Worm (Caenorhabditis elegans) whole organism, L3 larva: ENCODE results near the gene syx-3.
A peak's percentile ranks its signal among the peaks of the same experiment; 100 is the strongest.

ENCODE experiments used
- R02D3.7 ChIP-seq: fragments of 150-350 bp; optimal IDR thresholded peaks from 2 replicates; lab custom pipeline; 2014; ENCODE audit warnings: missing biosample characterization, missing genetic modification characterization
- ZK546.5 ChIP-seq: sonication (generic microtip); optimal IDR thresholded peaks from 2 replicates; lab custom pipeline; 2017; ENCODE audit warnings: missing biosample characterization, missing genetic modification characterization
- aly-2 ChIP-seq: fragments of 150-350 bp; optimal IDR thresholded peaks from 2 replicates; lab custom pipeline; 2014; ENCODE audit warnings: missing biosample characterization, missing genetic modification characterization
- ama-1 ChIP-seq: fragments of 150-350 bp; optimal IDR thresholded peaks from 2 replicates; lab custom pipeline; 2018
- ceh-16 ChIP-seq: sonication (generic microtip); optimal IDR thresholded peaks from 2 replicates; lab custom pipeline; 2017; ENCODE audit warnings: missing biosample characterization, missing genetic modification characterization
- ceh-28 ChIP-seq: fragments of 150-350 bp; optimal IDR thresholded peaks from 2 replicates; lab custom pipeline; 2014; ENCODE audit warnings: missing biosample characterization, missing genetic modification reagents, missing genetic modification characterization
- ceh-82 ChIP-seq: fragments of 150-350 bp; optimal IDR thresholded peaks from 2 replicates; lab custom pipeline; 2014; ENCODE audit warnings: missing biosample characterization, missing genetic modification characterization
- daf-12 ChIP-seq: fragments of 150-350 bp; optimal IDR thresholded peaks from 2 replicates; lab custom pipeline; 2014; ENCODE audit warnings: missing biosample characterization, missing genetic modification reagents, missing genetic modification characterization
- egl-5 ChIP-seq: fragments of 150-350 bp; optimal IDR thresholded peaks from 2 replicates; lab custom pipeline; 2017; ENCODE audit warnings: missing biosample characterization, missing genetic modification reagents, missing genetic modification characterization, inconsistent platforms
- elt-1 ChIP-seq: fragments of 150-350 bp; optimal IDR thresholded peaks from 2 replicates; lab custom pipeline; 2014; ENCODE audit warnings: missing biosample characterization, missing genetic modification characterization
- elt-2 ChIP-seq: sonication (generic microtip); optimal IDR thresholded peaks from 2 replicates; lab custom pipeline; 2016; ENCODE audit warnings: missing genetic modification reagents, mild to moderate bottlenecking, missing genetic modification characterization, missing compliant biosample characterization
- elt-3 ChIP-seq, 3 experiments: fragments of 150-350 bp in 1 of 3; sonication (generic microtip) in 2 of 3; optimal IDR thresholded peaks; 2 replicates in 2 of 3; 4 replicates in 1 of 3; lab custom pipeline; 2014 to 2017; ENCODE audit warnings: missing biosample characterization in 3 of 3, missing genetic modification characterization in 3 of 3
- fkh-10 ChIP-seq: sonication (generic microtip); optimal IDR thresholded peaks from 2 replicates; lab custom pipeline; 2017; ENCODE audit warnings: missing biosample characterization, missing genetic modification reagents, missing genetic modification characterization
- fos-1 ChIP-seq: fragments of 150-350 bp; optimal IDR thresholded peaks from 2 replicates; lab custom pipeline; 2014; ENCODE audit warnings: missing biosample characterization, missing genetic modification characterization
- hmg-11 ChIP-seq: sonication (generic microtip); optimal IDR thresholded peaks from 2 replicates; lab custom pipeline; 2016; ENCODE audit warnings: missing genetic modification characterization, missing compliant biosample characterization
- jun-1 ChIP-seq: fragments of 150-350 bp; optimal IDR thresholded peaks from 2 replicates; lab custom pipeline; 2014; ENCODE audit warnings: missing biosample characterization, missing genetic modification reagents, missing genetic modification characterization
- lin-15B ChIP-seq: fragments of 150-350 bp; optimal IDR thresholded peaks from 2 replicates; lab custom pipeline; 2014; ENCODE audit warnings: missing biosample characterization, missing genetic modification characterization
- lin-39 ChIP-seq: fragments of 150-350 bp; optimal IDR thresholded peaks from 2 replicates; lab custom pipeline; 2018; ENCODE audit warnings: missing biosample characterization, missing genetic modification reagents, missing genetic modification characterization
- mml-1 ChIP-seq: fragments of 150-350 bp; sonication (generic microtip); optimal IDR thresholded peaks from 3 replicates; lab custom pipeline; 2014; ENCODE audit warnings: missing biosample characterization, missing genetic modification characterization
- nhr-11 ChIP-seq: fragments of 150-350 bp; optimal IDR thresholded peaks from 2 replicates; lab custom pipeline; 2014; ENCODE audit warnings: missing biosample characterization, missing genetic modification characterization
- nhr-12 ChIP-seq: fragments of 150-350 bp; optimal IDR thresholded peaks from 2 replicates; lab custom pipeline; 2014; ENCODE audit warnings: missing biosample characterization, missing genetic modification characterization
- nhr-23 ChIP-seq: fragments of 150-350 bp; optimal IDR thresholded peaks from 2 replicates; lab custom pipeline; 2014; ENCODE audit warnings: missing biosample characterization, missing genetic modification reagents, missing genetic modification characterization
- nhr-237 ChIP-seq: fragments of 150-350 bp; optimal IDR thresholded peaks from 2 replicates; lab custom pipeline; 2014; ENCODE audit warnings: missing biosample characterization, missing genetic modification characterization
- nhr-25 ChIP-seq: sonication (generic microtip); optimal IDR thresholded peaks from 2 replicates; lab custom pipeline; 2017; ENCODE audit warnings: missing biosample characterization, missing genetic modification characterization
- nhr-43 ChIP-seq: sonication (generic microtip); optimal IDR thresholded peaks from 2 replicates; lab custom pipeline; 2016; ENCODE audit warnings: mild to moderate bottlenecking, missing genetic modification characterization, missing compliant biosample characterization; ENCODE audit not compliant: poor library complexity, severe bottlenecking
- nhr-67 ChIP-seq: fragments of 150-350 bp; optimal IDR thresholded peaks from 2 replicates; lab custom pipeline; 2014; ENCODE audit warnings: missing biosample characterization, missing genetic modification characterization
- nhr-76 ChIP-seq: fragments of 150-350 bp; sonication (generic microtip); optimal IDR thresholded peaks from 5 replicates; lab custom pipeline; 2014; ENCODE audit warnings: missing biosample characterization, missing genetic modification characterization
- nhr-77 ChIP-seq: fragments of 150-350 bp; optimal IDR thresholded peaks from 2 replicates; lab custom pipeline; 2014; ENCODE audit warnings: missing biosample characterization, missing genetic modification characterization
- pha-4 ChIP-seq: fragments of 150-350 bp; optimal IDR thresholded peaks from 2 replicates; lab custom pipeline; 2014; ENCODE audit warnings: missing biosample characterization, missing genetic modification reagents, missing genetic modification characterization
- pqm-1 ChIP-seq: fragments of 150-350 bp; optimal IDR thresholded peaks from 2 replicates; lab custom pipeline; 2017; ENCODE audit warnings: missing biosample characterization, missing genetic modification characterization, inconsistent platforms
- skn-1 ChIP-seq: fragments of 150-350 bp; optimal IDR thresholded peaks from 2 replicates; lab custom pipeline; 2014; ENCODE audit warnings: missing biosample characterization, missing genetic modification characterization
- tbx-2 ChIP-seq: sonication (generic microtip); optimal IDR thresholded peaks from 2 replicates; lab custom pipeline; 2016; ENCODE audit warnings: mild to moderate bottlenecking, missing genetic modification characterization, missing compliant biosample characterization
- unc-39 ChIP-seq: sonication (generic microtip); optimal IDR thresholded peaks from 4 replicates; lab custom pipeline; 2017; ENCODE audit warnings: missing biosample characterization, missing genetic modification characterization
- unc-62 ChIP-seq: fragments of 150-350 bp; sonication (generic microtip); optimal IDR thresholded peaks from 4 replicates; lab custom pipeline; 2014; ENCODE audit warnings: missing biosample characterization, missing genetic modification reagents, missing genetic modification characterization
- ztf-11 ChIP-seq: fragments of 150-350 bp; optimal IDR thresholded peaks from 2 replicates; lab custom pipeline; 2014; ENCODE audit warnings: missing biosample characterization, missing genetic modification characterization

Gene syx-3

ce11 chrX:5337959-5338358, 10.9 kb upstream of the syx-3 start, which contains the start of gene C26B9.3:
Gene C26B9.3 (plus strand): TSS chrX:5338301.
- TF ChIP-seq ceh-82 (tag; lab: Kevin White, UChicago) = no peak
- peak; percentile 40 for TF ChIP-seq nhr-25
- TF ChIP-seq ceh-16 (tag; lab: Kevin White, UChicago) = no peak
- TF ChIP-seq hmg-11 = peak; percentile 18
- no peak for TF ChIP-seq nhr-12
- peak; percentile 51 for TF ChIP-seq nhr-23
- TF ChIP-seq elt-3 (tag; optimal IDR thresholded peaks at IDR 0.05; lab: Kevin White, UChicago) = no peak
- TF ChIP-seq nhr-77 (tag; lab: Kevin White, UChicago) = no peak
- TF ChIP-seq ama-1 (lab: Kevin White, UChicago) = no peak
- no peak for TF ChIP-seq elt-1 (tag; lab: Kevin White, UChicago)
- TF ChIP-seq unc-39 = no peak

- TF ChIP-seq daf-12 (no peak), elt-3 (tag; optimal IDR thresholded peaks at IDR 0.05; lab: Kevin White, UChicago) (peak in 1 of 3 experiments; percentile 62), unc-62 (GFP tag; lab: Kevin White, UChicago) (peak; percentile 88), mml-1 (tag; lab: Kevin White, UChicago) (no peak), nhr-25 (peak; percentile 90), egl-5 (tag; lab: Kevin White, UChicago) (no peak), lin-15B (tag; lab: Kevin White, UChicago) (no peak), nhr-43 (tag; lab: Kevin White, UChicago) (peak; percentile 36), ama-1 (lab: Kevin White, UChicago) (no peak)
- TF ChIP-seq, all 47 proteins: peak for 4
These were observed 9.5 kb upstream of the syx-3 start for ce11 chrX:5339357-5339756.

ce11 chrX:5339889-5340288, 9.0 kb upstream of the syx-3 start, which contains the start of gene C26B9.2:
Gene C26B9.2 (plus strand): TSS chrX:5340189.
- no peak for TF ChIP-seq ZK546.5 (tag; lab: Kevin White, UChicago)
- no peak for TF ChIP-seq jun-1 (tag; lab: Kevin White, UChicago)
- TF ChIP-seq pha-4 (tag; lab: Kevin White, UChicago) = no peak
- TF ChIP-seq skn-1 (tag; lab: Kevin White, UChicago) = no peak
- no peak for TF ChIP-seq aly-2 (tag; lab: Kevin White, UChicago)
- no peak for TF ChIP-seq mml-1 (tag; lab: Kevin White, UChicago)
- TF ChIP-seq nhr-23 = no peak
- TF ChIP-seq fos-1 (tag; lab: Kevin White, UChicago) = no peak
- TF ChIP-seq elt-2 (tag; lab: Kevin White, UChicago) = no peak
- TF ChIP-seq ceh-28 (tag; lab: Kevin White, UChicago) = no peak
- TF ChIP-seq unc-39 = no peak
- no peak for TF ChIP-seq ztf-11 (tag; lab: Kevin White, UChicago)
- no peak for TF ChIP-seq tbx-2 (tag; lab: Kevin White, UChicago)
- no peak for TF ChIP-seq R02D3.7 (tag; lab: Kevin White, UChicago)
- TF ChIP-seq ceh-82 (tag; lab: Kevin White, UChicago) = no peak
- no peak for TF ChIP-seq lin-39 (tag; lab: Kevin White, UChicago)
- no peak for TF ChIP-seq pqm-1 (tag; lab: Kevin White, UChicago)

ce11 chrX:5342007-5342406, 6.9 kb upstream of the syx-3 start, which contains the start of gene C26B9.7:
Gene C26B9.7 (plus strand): TSS chrX:5342307.
- TF ChIP-seq nhr-237 (tag; lab: Kevin White, UChicago) = no peak
- TF ChIP-seq R02D3.7 (tag; lab: Kevin White, UChicago) = no peak
- no peak for TF ChIP-seq fkh-10 (GFP tag; lab: Kevin White, UChicago)
- TF ChIP-seq nhr-23 = no peak
- TF ChIP-seq nhr-76 (tag; lab: Kevin White, UChicago) = no peak
- TF ChIP-seq elt-3 (tag; optimal IDR thresholded peaks at IDR 0.05; lab: Kevin White, UChicago) = no peak
- TF ChIP-seq nhr-67 = no peak
- TF ChIP-seq hmg-11 = no peak
- no peak for TF ChIP-seq jun-1 (tag; lab: Kevin White, UChicago)
- TF ChIP-seq mml-1 (tag; lab: Kevin White, UChicago) = no peak
- no peak for TF ChIP-seq nhr-11 (tag; lab: Kevin White, UChicago)
- no peak for TF ChIP-seq aly-2 (tag; lab: Kevin White, UChicago)

ce11 chrX:5344287-5344686, 4.6 kb upstream of the syx-3 start, which contains the start of gene C26B9.1:
Gene C26B9.1 (plus strand): TSS chrX:5344587.
- TF ChIP-seq nhr-77 (tag; lab: Kevin White, UChicago) = no peak
- peak; percentile 35 for TF ChIP-seq pha-4 (tag; lab: Kevin White, UChicago)
